Fruit fly (Drosophila melanogaster): ENCODE data around the gene DIP-iota.

Gene DIP-iota

dm6 chr2L:6647103-6647711 lies 25.7 kb upstream of the DIP-iota start (continued):
- TF ChIP-seq NfI (GFP tag; optimal IDR thresholded peaks at IDR 0.05) (peak; percentile 98), CG9215 (GFP tag; IDR thresholded peaks at IDR 0.05) (peak; percentile 90), pum (GFP tag; optimal IDR thresholded peaks at IDR 0.05) (peak; percentile 98), CG5245 (GFP tag; optimal IDR thresholded peaks at IDR 0.05) (peak; percentile 98), zf30C (GFP tag; optimal IDR thresholded peaks at IDR 0.05) (no peak), CG10979 (tag; optimal IDR thresholded peaks at IDR 0.05) (peak; percentile 99), CG2678 (tag; optimal IDR thresholded peaks at IDR 0.05) (peak; percentile 99), cas (GFP tag; IDR thresholded peaks at IDR 0.05) (peak; percentile 88), Asciz (GFP tag; optimal IDR thresholded peaks at IDR 0.05) (peak; percentile 99), CG17829 (tag; optimal IDR thresholded peaks at IDR 0.05) (peak; percentile 99), slou (GFP tag; optimal IDR thresholded peaks at IDR 0.05) (peak; percentile 93), CG15479 (GFP tag; optimal IDR thresholded peaks at IDR 0.05) (peak; percentile 89), gro (GFP tag; optimal IDR thresholded peaks at IDR 0.05) (peak; percentile 98), PHDP (tag; optimal IDR thresholded peaks at IDR 0.05) (peak; percentile 99), pho (GFP tag; optimal IDR thresholded peaks at IDR 0.05) (peak; percentile 97), CG34422 (GFP tag; IDR thresholded peaks at IDR 0.05) (peak; percentile 98), CG4328 (GFP tag; optimal IDR thresholded peaks at IDR 0.05) (peak; percentile 97), CG10543 (GFP tag; optimal IDR thresholded peaks at IDR 0.05) (peak; percentile 97), Adf1 (GFP tag; IDR thresholded peaks at IDR 0.05) (peak; percentile 82), gcm (GFP tag; optimal IDR thresholded peaks at IDR 0.05) (peak; percentile 99), toy (GFP tag; IDR thresholded peaks at IDR 0.05) (peak; percentile 88), Ptx1 (GFP tag; IDR thresholded peaks at IDR 0.05) (peak; percentile 98), bigmax (GFP tag; optimal IDR thresholded peaks at IDR 0.05) (peak; percentile 70), BEAF-32 (GFP tag; optimal IDR thresholded peaks at IDR 0.05) (peak; percentile 12), gt (GFP tag; IDR thresholded peaks at IDR 0.05) (peak; percentile 86), CG30431 (GFP tag; optimal IDR thresholded peaks at IDR 0.05) (peak; percentile 98), nom (GFP tag; optimal IDR thresholded peaks at IDR 0.05) (peak; percentile 84), pfk (GFP tag; optimal IDR thresholded peaks at IDR 0.05) (peak; percentile 52), fd64A (GFP tag; optimal IDR thresholded peaks at IDR 0.05) (peak; percentile 97), CG42726 (GFP tag; IDR thresholded peaks at IDR 0.05; ENCODE audit: partially characterized antibody) (no peak), B-H2 (GFP tag; optimal IDR thresholded peaks at IDR 0.05) (peak; percentile 93), GATAe (GFP tag; conservative IDR thresholded peaks at IDR 0.05) (peak; percentile 87), trh (GFP tag; optimal IDR thresholded peaks at IDR 0.05) (peak; percentile 95), CG9932 (GFP tag; IDR thresholded peaks at IDR 0.05) (peak; percentile 92), Taf1 (GFP tag; IDR thresholded peaks at IDR 0.05) (peak; percentile 88), CG11247 (GFP tag; IDR thresholded peaks at IDR 0.05) (peak; percentile 92), CG10959 (GFP tag; IDR thresholded peaks at IDR 0.05) (peak; percentile 96), Atf-2 (GFP tag; optimal IDR thresholded peaks at IDR 0.05) (peak; percentile 98), btn (GFP tag; optimal IDR thresholded peaks at IDR 0.05) (peak; percentile 98), Dad (GFP tag; optimal IDR thresholded peaks at IDR 0.05) (peak; percentile 98), pb (GFP tag; optimal IDR thresholded peaks at IDR 0.05) (peak; percentile 98), CG3281 (GFP tag; optimal IDR thresholded peaks at IDR 0.05) (peak; percentile 97), fu2 (GFP tag; optimal IDR thresholded peaks at IDR 0.05) (peak; percentile 96), Mad (GFP tag; optimal IDR thresholded peaks at IDR 0.05) (peak; percentile 98), CG6175 (GFP tag; IDR thresholded peaks at IDR 0.05) (peak; percentile 90), CG3838 (GFP tag; optimal IDR thresholded peaks at IDR 0.05) (peak; percentile 97), CG33557 (GFP tag; optimal IDR thresholded peaks at IDR 0.05) (peak; percentile 96), bab2 (GFP tag; optimal IDR thresholded peaks at IDR 0.05) (peak; percentile 99), ems (GFP tag; optimal IDR thresholded peaks at IDR 0.05) (peak; percentile 99), CG3995 (GFP tag; optimal IDR thresholded peaks at IDR 0.05) (peak; percentile 68)
